Fruit fly (Drosophila melanogaster): Measurements from ENCODE around the gene CG5004.

The CG5004 gene

DNA sequence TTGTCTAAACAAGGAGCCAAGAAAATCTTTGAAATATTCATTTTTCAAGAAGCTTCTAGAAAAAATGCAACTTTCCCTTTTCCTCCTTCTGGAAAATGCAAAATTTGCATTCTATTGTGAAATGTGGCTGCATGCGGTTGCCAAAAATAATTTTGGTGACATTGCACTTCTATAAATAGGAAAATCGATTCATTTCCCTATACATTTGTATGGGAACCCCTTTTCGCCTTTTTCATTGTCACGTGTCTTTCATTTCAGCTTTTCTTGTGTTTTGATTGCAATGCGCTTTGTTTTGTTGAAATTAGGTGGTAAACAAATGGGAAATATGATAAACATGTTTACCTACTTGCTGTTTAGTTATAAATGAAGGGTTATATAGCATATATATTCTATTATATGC lies 43.3 kb downstream of the CG5004 start:
- TF ChIP-seq CG1621 (tag; optimal IDR thresholded peaks at IDR 0.05) (no peak), vri (GFP tag; optimal IDR thresholded peaks at IDR 0.05) (no peak), Lpt (GFP tag; optimal IDR thresholded peaks at IDR 0.05) (no peak), CG11902 (GFP tag; optimal IDR thresholded peaks at IDR 0.05) (no peak), Blimp-1 (GFP tag; optimal IDR thresholded peaks at IDR 0.05) (no peak), CG11294 (GFP tag; IDR thresholded peaks at IDR 0.05) (no peak), achi (GFP tag; optimal IDR thresholded peaks at IDR 0.05) (no peak), lz (GFP tag; optimal IDR thresholded peaks at IDR 0.05) (no peak), OdsH (GFP tag; optimal IDR thresholded peaks at IDR 0.05) (no peak), spab (GFP tag; optimal IDR thresholded peaks at IDR 0.05) (no peak), Sox15 (GFP tag; optimal IDR thresholded peaks at IDR 0.05) (no peak), CG16779 (tag; optimal IDR thresholded peaks at IDR 0.05) (no peak)

DNA sequence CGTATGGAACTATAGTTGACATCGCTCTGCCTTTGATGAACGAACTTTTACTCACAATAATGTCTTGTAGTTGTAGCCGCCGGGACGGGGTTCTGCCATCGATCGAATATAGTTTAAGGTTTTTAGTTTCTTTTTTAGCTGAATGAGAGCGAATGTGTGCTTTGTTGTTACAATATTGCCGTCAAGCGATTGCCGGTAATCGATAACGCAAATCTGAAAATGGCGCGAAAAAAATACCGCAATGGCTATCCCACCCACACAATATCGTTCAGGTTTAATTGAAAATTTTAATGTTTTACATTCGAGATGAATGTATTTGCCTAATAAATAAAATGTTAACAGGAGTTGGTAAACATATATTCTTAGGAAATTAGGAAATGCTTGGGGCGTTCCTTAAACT lies 51.7 kb downstream of the CG5004 start, which contains the start of gene xmas:
Gene xmas (minus strand): TSS at position 191 of the 400 bp plus-strand sequence.
- peak; percentile 66 for TF ChIP-seq dsx (GFP tag; optimal IDR thresholded peaks at IDR 0.05; ENCODE audit: poor library complexity, severe bottlenecking)
- no peak for TF ChIP-seq CG6854 (GFP tag; optimal IDR thresholded peaks at IDR 0.05)

DNA sequence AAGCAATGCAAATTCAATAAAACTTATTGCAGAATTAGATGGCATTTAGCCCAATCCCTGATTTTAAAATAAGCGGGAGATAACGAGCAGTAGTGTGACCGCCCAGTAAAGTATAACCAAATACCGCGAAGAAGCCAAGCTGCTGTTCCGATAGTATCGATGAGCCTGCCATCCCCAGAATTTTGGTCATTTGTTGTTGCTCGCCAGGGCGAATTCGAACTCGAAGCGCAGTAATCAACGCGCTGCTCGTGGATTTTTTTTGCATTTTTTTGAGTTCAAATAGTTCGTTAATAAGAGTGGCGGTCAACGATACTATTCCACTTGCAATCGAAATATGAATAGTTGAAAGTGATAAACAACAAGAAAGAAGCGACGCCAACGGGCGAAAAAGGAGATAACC lies 52.4 kb downstream of the CG5004 start, which contains the start of gene baz:
Gene baz (plus strand): TSS at position 188 of the 400 bp plus-strand sequence.
- no peak for TF ChIP-seq CG16779 (tag; optimal IDR thresholded peaks at IDR 0.05)
- TF ChIP-seq CG6808 (GFP tag; optimal IDR thresholded peaks at IDR 0.05) = peak; percentile 2
- peak; percentile 64 for TF ChIP-seq Eip78C (GFP tag)
- no peak for TF ChIP-seq Ets21C (GFP tag; optimal IDR thresholded peaks at IDR 0.05)
- peak; percentile 46; the same call in 1 of the 3 replicates for TF ChIP-seq CG6163 (GFP tag; IDR thresholded peaks at IDR 0.05)
- TF ChIP-seq CG3032 (tag; optimal IDR thresholded peaks at IDR 0.05) = peak; percentile 2
- no peak for TF ChIP-seq fd85E (GFP tag; optimal IDR thresholded peaks at IDR 0.05)
- peak in 1 of 2 experiments; percentile 30 for TF ChIP-seq ss (GFP tag; optimal IDR thresholded peaks at IDR 0.05)
- peak; percentile 7 for TF ChIP-seq Sox14 (GFP tag; optimal IDR thresholded peaks at IDR 0.05)

DNA sequence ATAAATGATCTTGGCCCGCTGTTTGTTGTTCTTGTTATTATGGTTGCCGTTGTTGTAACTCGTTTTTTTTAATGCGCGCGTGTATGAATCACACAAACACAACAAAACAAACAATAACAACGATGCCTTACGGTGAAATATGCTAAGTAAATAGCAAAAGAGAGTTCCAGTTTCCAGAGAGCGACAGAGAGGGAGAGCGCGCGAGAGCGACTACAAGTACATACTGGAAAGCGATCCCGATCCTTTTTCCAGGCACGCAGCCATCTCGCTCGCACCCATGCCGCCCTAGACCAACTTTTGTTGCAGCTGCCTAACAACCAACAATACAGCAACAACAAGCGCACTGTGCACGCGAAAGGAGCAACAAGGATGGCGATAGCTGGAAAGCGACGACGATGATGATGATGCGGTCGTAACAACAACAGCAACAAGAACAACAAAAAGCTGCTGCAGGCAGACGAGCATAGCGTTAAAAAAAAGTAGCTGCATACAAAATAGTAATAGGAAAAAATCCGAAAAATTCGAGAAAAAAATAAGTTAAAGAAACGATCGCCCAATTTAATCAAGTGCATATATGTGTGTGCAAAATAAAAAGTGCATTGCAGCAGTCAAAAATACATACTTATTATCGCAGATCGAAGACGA lies 53.1 kb downstream of the CG5004 start:
- peak; percentile 59 for TF ChIP-seq dsx (GFP tag; optimal IDR thresholded peaks at IDR 0.05; ENCODE audit: poor library complexity, severe bottlenecking)
- no peak for TF ChIP-seq CG11294 (GFP tag; IDR thresholded peaks at IDR 0.05)
- no peak for TF ChIP-seq salr (GFP tag; optimal IDR thresholded peaks at IDR 0.05)
- peak; percentile 35 for TF ChIP-seq CG6808 (GFP tag; optimal IDR thresholded peaks at IDR 0.05)
- 0 out of 3 replicates have a peak, but pooled peaks have one; percentile 14 for TF ChIP-seq CG8119 (GFP tag; IDR thresholded peaks at IDR 0.05)
- peak; percentile 67 for TF ChIP-seq fkh (GFP tag; optimal IDR thresholded peaks at IDR 0.05)
- TF ChIP-seq Eip78C (GFP tag) = peak; percentile 51
- peak in 1 of 2 experiments; percentile 32 for TF ChIP-seq ss (GFP tag; optimal IDR thresholded peaks at IDR 0.05)
- TF ChIP-seq Sox14 (GFP tag; optimal IDR thresholded peaks at IDR 0.05) = no peak
- TF ChIP-seq CG6276 (GFP tag; optimal IDR thresholded peaks at IDR 0.05) = no peak
- TF ChIP-seq CG15336 (GFP tag; IDR thresholded peaks at IDR 0.05) = peak; percentile 12; the same call in 1 of the 2 replicates

DNA sequence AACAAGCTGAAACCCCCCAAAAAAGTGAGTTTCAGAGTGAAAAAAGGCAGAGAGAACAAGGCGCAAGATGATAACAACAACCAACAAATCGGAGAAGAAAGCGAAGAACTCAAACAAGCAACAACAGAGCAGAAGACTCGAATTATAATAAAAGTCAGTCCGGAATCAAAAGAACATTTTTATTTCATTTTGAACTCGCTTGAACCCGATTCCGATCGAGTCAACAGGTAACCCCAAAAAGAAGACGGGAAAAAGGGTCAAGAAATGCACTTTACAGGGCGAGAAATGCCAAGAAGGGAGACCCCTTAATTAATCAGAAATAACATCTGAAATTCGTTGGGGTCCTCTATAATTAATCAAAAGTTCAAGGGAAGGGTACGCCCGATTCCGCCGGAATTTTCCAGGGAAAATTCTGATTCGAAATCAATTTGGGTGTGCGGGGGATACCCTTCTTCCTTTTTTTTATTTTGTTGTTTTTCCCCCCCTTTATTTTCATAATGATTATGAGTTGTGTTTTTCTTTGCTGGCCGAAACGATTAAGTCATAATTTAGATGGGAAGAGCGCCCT lies 55.1 kb downstream of the CG5004 start:
- TF ChIP-seq CG8119 (GFP tag; IDR thresholded peaks at IDR 0.05) (no peak), svp (GFP tag) (peak; percentile 61)

DNA sequence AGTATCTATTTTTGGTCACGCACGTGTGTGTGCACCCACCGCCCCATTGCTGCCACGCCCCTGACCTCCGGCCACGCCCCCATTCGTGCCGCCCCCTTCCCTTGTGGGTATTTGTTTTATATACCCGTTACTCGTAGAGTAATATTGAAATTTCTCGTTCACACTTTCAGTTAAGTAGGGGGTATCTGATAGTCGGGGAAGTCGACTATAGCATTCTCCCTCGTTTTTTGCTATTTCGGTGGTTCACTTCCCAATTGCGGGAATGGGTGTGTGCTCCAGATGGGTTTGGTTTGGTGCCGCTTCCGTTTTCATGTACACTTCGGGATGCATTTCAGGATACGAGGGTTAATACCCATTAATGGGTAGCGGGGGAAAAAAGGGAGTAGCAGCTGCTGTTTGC lies 59.9 kb downstream of the CG5004 start:
- TF ChIP-seq CG1621 (tag; optimal IDR thresholded peaks at IDR 0.05) (no peak), achi (GFP tag; optimal IDR thresholded peaks at IDR 0.05) (no peak), esn (GFP tag; optimal IDR thresholded peaks at IDR 0.05) (no peak), CG9139 (GFP tag; optimal IDR thresholded peaks at IDR 0.05) (no peak), Hr38 (GFP tag; optimal IDR thresholded peaks at IDR 0.05) (no peak), acj6 (GFP tag; optimal IDR thresholded peaks at IDR 0.05) (no peak)

Data from whole organism, prepupa.